Worm (Caenorhabditis elegans) whole organism, L4 larva: ENCODE data around the gene nspg-4.

ENCODE experiments used
- D1046.2 ChIP-seq: fragments of 200-800 bp; sonication (Bioruptor generic); IDR thresholded peaks from 2 replicates; pipeline ENCODE4 v1.3.6; 2022; ENCODE audit warnings: missing genetic modification characterization, missing compliant biosample characterization
- F10B5.3 ChIP-seq: sonication (generic microtip); optimal IDR thresholded peaks from 2 replicates; lab custom pipeline; 2016; ENCODE audit warnings: mild to moderate bottlenecking, missing genetic modification characterization, missing compliant biosample characterization
- F44E2.7 ChIP-seq: fragments of 200-800 bp; sonication (Bioruptor generic); IDR thresholded peaks from 2 replicates; pipeline ENCODE4 v2.1.2; 2022; ENCODE audit warnings: missing genetic modification characterization, missing compliant biosample characterization
- R02D3.7 ChIP-seq: fragments of 150-350 bp; sonication (generic microtip); optimal IDR thresholded peaks from 3 replicates; lab custom pipeline; 2014; ENCODE audit warnings: missing biosample characterization, missing genetic modification characterization
- T20F7.1 ChIP-seq: fragments of 200-800 bp; sonication (Bioruptor generic); optimal IDR thresholded peaks from 2 replicates; lab custom pipeline; 2018; ENCODE audit warnings: mild to moderate bottlenecking, missing genetic modification characterization, missing compliant biosample characterization
- Y105C5A.15 ChIP-seq: fragments of 200-800 bp; sonication (Bioruptor generic); IDR thresholded peaks from 2 replicates; pipeline ENCODE4 v1.3.6; 2022; ENCODE audit warnings: missing genetic modification characterization, missing compliant biosample characterization
- aha-1 ChIP-seq: fragments of 150-350 bp; peaks from one replicate; lab custom pipeline; 2014; ENCODE audit warnings: missing biosample characterization, missing genetic modification characterization
- ama-1 ChIP-seq: fragments of 150-350 bp; optimal IDR thresholded peaks from 2 replicates; lab custom pipeline; 2014; ENCODE audit warnings: inconsistent platforms, mixed read lengths
- attf-4 ChIP-seq: sonication (generic microtip); optimal IDR thresholded peaks from 3 replicates; lab custom pipeline; 2017; ENCODE audit warnings: missing biosample characterization, missing genetic modification characterization
- ceh-20 ChIP-seq: fragments of 200-800 bp; sonication (Bioruptor generic); IDR thresholded peaks from 2 replicates; pipeline ENCODE4 v1.3.6; 2022; ENCODE audit warnings: missing genetic modification reagents, missing genetic modification characterization, missing compliant biosample characterization
- ceh-32 ChIP-seq: sonication (generic microtip); optimal IDR thresholded peaks from 2 replicates; lab custom pipeline; 2016; ENCODE audit warnings: mild to moderate bottlenecking, missing genetic modification characterization, missing compliant biosample characterization; ENCODE audit not compliant: poor library complexity
- ceh-82 ChIP-seq: sonication (generic microtip); optimal IDR thresholded peaks from 2 replicates; lab custom pipeline; 2017; ENCODE audit warnings: missing biosample characterization, missing genetic modification characterization
- cey-2 ChIP-seq: sonication (generic microtip); optimal IDR thresholded peaks from 3 replicates; lab custom pipeline; 2017; ENCODE audit warnings: missing genetic modification characterization, mild to moderate bottlenecking, missing compliant biosample characterization, antibody characterized with exemption, borderline replicate concordance; ENCODE audit not compliant: insufficient read depth
- daf-16 ChIP-seq, 3 experiments: sonication (generic microtip); optimal IDR thresholded peaks; 2 replicates each; lab custom pipeline; 2016 to 2017; ENCODE audit warnings: missing genetic modification characterization in 3 of 3, missing genetic modification reagents in 3 of 3, mild to moderate bottlenecking in 2 of 3, missing compliant biosample characterization in 2 of 3, missing biosample characterization in 1 of 3, moderate library complexity in 1 of 3
- dmd-6 ChIP-seq: fragments of 200-800 bp; sonication (Bioruptor generic); IDR thresholded peaks from 2 replicates; pipeline ENCODE4 v1.3.6; 2022; ENCODE audit warnings: missing genetic modification reagents, missing genetic modification characterization, missing compliant biosample characterization
- dmd-9 ChIP-seq: fragments of 200-800 bp; sonication (Bioruptor generic); IDR thresholded peaks from 2 replicates; pipeline ENCODE4 v1.3.6; 2022; ENCODE audit warnings: missing genetic modification reagents, missing genetic modification characterization, missing compliant biosample characterization
- dve-1 ChIP-seq: sonication (generic microtip); optimal IDR thresholded peaks from 2 replicates; lab custom pipeline; 2017; ENCODE audit warnings: antibody characterized with exemption, mild to moderate bottlenecking, missing genetic modification characterization, missing compliant biosample characterization; ENCODE audit not compliant: insufficient read depth
- fkh-10 ChIP-seq: fragments of 150-350 bp; optimal IDR thresholded peaks from 2 replicates; lab custom pipeline; 2014; ENCODE audit warnings: missing biosample characterization, missing genetic modification reagents, missing genetic modification characterization
- fos-1 ChIP-seq: fragments of 150-350 bp; optimal IDR thresholded peaks from 2 replicates; lab custom pipeline; 2014; ENCODE audit warnings: missing biosample characterization, missing genetic modification characterization
- hlh-11 ChIP-seq: fragments of 200-800 bp; sonication (Bioruptor generic); optimal IDR thresholded peaks from 2 replicates; lab custom pipeline; 2018; ENCODE audit warnings: mild to moderate bottlenecking, missing genetic modification characterization, missing compliant biosample characterization
- jun-1 ChIP-seq: fragments of 150-350 bp; optimal IDR thresholded peaks from 2 replicates; lab custom pipeline; 2014; ENCODE audit warnings: missing biosample characterization, missing genetic modification reagents, missing genetic modification characterization
- lin-1 ChIP-seq: fragments of 200-800 bp; sonication (Bioruptor generic); IDR thresholded peaks from 2 replicates; pipeline ENCODE4 v1.3.6; 2022; ENCODE audit warnings: missing genetic modification reagents, missing genetic modification characterization, missing compliant biosample characterization
- lin-13 ChIP-seq: fragments of 150-350 bp; optimal IDR thresholded peaks from 2 replicates; lab custom pipeline; 2014; ENCODE audit warnings: missing biosample characterization, missing genetic modification reagents, missing genetic modification characterization
- lin-15B ChIP-seq: fragments of 150-350 bp; sonication (generic microtip); optimal IDR thresholded peaks from 3 replicates; lab custom pipeline; 2014; ENCODE audit warnings: missing biosample characterization, missing genetic modification characterization
- lin-29 ChIP-seq: fragments of 200-800 bp; sonication (Bioruptor generic); IDR thresholded peaks from 2 replicates; pipeline ENCODE4 v1.3.6; 2022; ENCODE audit warnings: missing genetic modification reagents, missing genetic modification characterization, missing compliant biosample characterization
- lsy-2 ChIP-seq, 2 experiments: fragments of 150-350 bp in 1 of 2; sonication (generic microtip) in 1 of 2; optimal IDR thresholded peaks; 2 replicates each; lab custom pipeline; 2014 to 2017; ENCODE audit warnings: missing biosample characterization in 2 of 2, missing genetic modification characterization in 2 of 2
- madf-5 ChIP-seq, 2 experiments: fragments of 200-800 bp; sonication (Bioruptor generic); IDR thresholded peaks; 2 replicates each; pipeline ENCODE4 v1.3.6; 2022; ENCODE audit warnings: missing compliant biosample characterization in 2 of 2, missing genetic modification characterization in 2 of 2
- mdt-29 ChIP-seq: fragments of 200-800 bp; sonication (Bioruptor generic); IDR thresholded peaks from 2 replicates; pipeline ENCODE4 v1.3.6; 2022; ENCODE audit warnings: missing genetic modification reagents, missing genetic modification characterization, missing compliant biosample characterization
- mxl-2 ChIP-seq: fragments of 200-800 bp; sonication (Bioruptor generic); conservative IDR thresholded peaks from 2 replicates; pipeline ENCODE4 v1.3.6; 2022; ENCODE audit warnings: missing genetic modification reagents, missing genetic modification characterization, missing compliant biosample characterization
- nhr-10 ChIP-seq: fragments of 150-350 bp; optimal IDR thresholded peaks from 2 replicates; lab custom pipeline; 2014; ENCODE audit warnings: missing biosample characterization, missing genetic modification characterization
- nhr-11 ChIP-seq: fragments of 150-350 bp; optimal IDR thresholded peaks from 2 replicates; lab custom pipeline; 2014; ENCODE audit warnings: missing biosample characterization, missing genetic modification characterization
- nhr-237 ChIP-seq: sonication (generic microtip); optimal IDR thresholded peaks from 2 replicates; lab custom pipeline; 2017; ENCODE audit warnings: missing biosample characterization, missing genetic modification characterization
- nhr-41 ChIP-seq: fragments of 200-800 bp; sonication (Bioruptor generic); IDR thresholded peaks from 2 replicates; pipeline ENCODE4 v1.3.6; 2022; ENCODE audit warnings: missing genetic modification reagents, missing genetic modification characterization, missing compliant biosample characterization
- nhr-48 ChIP-seq: sonication (generic microtip); optimal IDR thresholded peaks from 2 replicates; lab custom pipeline; 2016; ENCODE audit warnings: mild to moderate bottlenecking, missing genetic modification characterization, missing compliant biosample characterization
- nhr-6 ChIP-seq: fragments of 150-350 bp; optimal IDR thresholded peaks from 2 replicates; lab custom pipeline; 2014; ENCODE audit warnings: missing biosample characterization, missing genetic modification characterization
- nhr-77 ChIP-seq: fragments of 150-350 bp; optimal IDR thresholded peaks from 2 replicates; lab custom pipeline; 2014; ENCODE audit warnings: missing biosample characterization, missing genetic modification characterization
- pha-4 ChIP-seq, 2 experiments: fragments of 150-350 bp in 1 of 2; fragments of 200-800 bp in 1 of 2; sonication (Bioruptor generic) in 1 of 2; IDR thresholded peaks in 1 of 2; optimal IDR thresholded peaks in 1 of 2; 2 replicates each; pipeline versions ENCODE4 v1.3.6 to Lab custom; 2014 to 2022; ENCODE audit warnings: missing genetic modification characterization in 2 of 2, missing genetic modification reagents in 2 of 2, missing biosample characterization in 1 of 2, missing compliant biosample characterization in 1 of 2
- rbr-2 ChIP-seq: sonication (generic microtip); optimal IDR thresholded peaks from 2 replicates; lab custom pipeline; 2016; ENCODE audit warnings: missing genotype, missing genetic modification characterization, missing compliant biosample characterization
- sdz-12 ChIP-seq: fragments of 200-800 bp; sonication (Bioruptor generic); optimal IDR thresholded peaks from 2 replicates; lab custom pipeline; 2018; ENCODE audit warnings: mild to moderate bottlenecking, missing genetic modification characterization, missing compliant biosample characterization
- set-16 ChIP-seq: fragments of 200-800 bp; sonication (Bioruptor generic); IDR thresholded peaks from 2 replicates; pipeline ENCODE4 v1.3.6; 2022; ENCODE audit warnings: missing genetic modification reagents, missing genetic modification characterization, missing compliant biosample characterization
- skn-1 ChIP-seq: fragments of 150-350 bp; optimal IDR thresholded peaks from 2 replicates; lab custom pipeline; 2014; ENCODE audit warnings: missing biosample characterization, missing genetic modification characterization
- snpc-4 ChIP-seq: fragments of 150-350 bp; optimal IDR thresholded peaks from 2 replicates; lab custom pipeline; 2014; ENCODE audit warnings: missing biosample characterization, missing genetic modification characterization
- spr-1 ChIP-seq: sonication (generic microtip); optimal IDR thresholded peaks from 2 replicates; lab custom pipeline; 2016; ENCODE audit warnings: mild to moderate bottlenecking, missing genetic modification characterization, missing compliant biosample characterization
- tag-97 ChIP-seq: fragments of 200-800 bp; sonication (Bioruptor generic); IDR thresholded peaks from 2 replicates; pipeline ENCODE4 v1.3.6; 2022; ENCODE audit warnings: missing genetic modification characterization, missing compliant biosample characterization
- tra-1 ChIP-seq: fragments of 200-800 bp; sonication (Bioruptor generic); IDR thresholded peaks from 2 replicates; pipeline ENCODE4 v1.3.6; 2022; ENCODE audit warnings: missing genetic modification reagents, missing genetic modification characterization, missing compliant biosample characterization
- unc-62 ChIP-seq, 3 experiments: fragments of 150-350 bp in 1 of 3; sonication (generic microtip); optimal IDR thresholded peaks in 2 of 3; peaks in 1 of 3; 1 replicate in 1 of 3; 2 replicates in 2 of 3; lab custom pipeline; 2014 to 2017; ENCODE audit warnings: missing biosample characterization in 3 of 3, missing genetic modification characterization in 3 of 3, missing genetic modification reagents in 3 of 3, missing genotype in 1 of 3
- zag-1 ChIP-seq: fragments of 150-350 bp; optimal IDR thresholded peaks from 2 replicates; lab custom pipeline; 2014; ENCODE audit warnings: missing biosample characterization, missing genetic modification characterization

nspg-4 gene

DNA sequence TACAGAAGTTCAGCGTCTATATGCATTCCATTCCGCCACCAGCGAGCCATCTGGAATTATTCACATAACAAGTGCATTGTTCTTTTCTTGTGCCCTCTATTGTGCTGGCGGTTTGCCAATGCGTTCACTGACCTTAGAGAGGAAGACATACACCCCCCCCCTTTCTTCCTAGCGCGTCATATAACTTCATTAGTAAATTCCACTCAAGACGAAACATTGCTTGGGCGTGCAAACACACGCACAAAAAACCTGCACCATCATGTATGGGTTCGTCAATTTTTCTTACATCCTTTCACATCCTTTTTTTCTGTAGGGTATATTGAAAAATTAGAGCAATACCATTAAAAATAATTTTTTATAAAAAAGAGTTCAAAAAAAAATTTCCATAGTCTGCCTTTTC, 1.3 kb upstream of the nspg-4 start, which contains the start of gene ZK816.1:
Gene ZK816.1, plus strand, starts transcription at position 187 of the 400 bp plus-strand sequence.
- TF ChIP-seq nhr-41 (GFP tag; lab: Robert Waterston, UW), result no peak
- TF ChIP-seq set-16 (GFP tag; lab: Robert Waterston, UW), result no peak
- no peak for TF ChIP-seq attf-4 (tag; lab: Kevin White, UChicago)
- TF ChIP-seq lin-29 (GFP tag; lab: Robert Waterston, UW), result no peak
- no peak for TF ChIP-seq ceh-82 (tag; lab: Kevin White, UChicago)

DNA sequence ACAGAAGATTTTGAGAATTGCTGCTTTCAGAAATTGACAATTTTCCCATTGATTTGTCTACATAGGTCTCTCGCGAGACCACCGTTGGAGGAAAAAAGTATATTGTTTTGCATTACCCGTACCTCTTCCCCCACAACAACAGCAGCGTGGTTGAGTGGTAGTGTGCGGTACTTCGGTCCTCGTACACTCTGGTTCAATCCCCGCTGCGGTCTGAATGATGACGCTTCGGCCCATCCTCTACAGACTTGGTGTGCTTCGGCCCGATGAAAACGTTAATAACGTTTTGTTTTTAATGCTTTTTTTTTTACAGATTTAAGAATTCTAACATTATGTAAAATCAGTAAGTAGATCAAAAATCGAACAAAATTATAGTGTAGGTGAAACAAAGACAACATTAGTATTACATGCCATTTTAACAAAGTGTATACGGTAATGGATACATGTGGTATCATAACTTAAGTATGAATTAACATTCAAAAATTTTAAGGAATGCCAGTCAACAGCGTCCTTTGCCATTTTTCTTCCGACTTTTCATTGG, 2.2 kb downstream of the nspg-4 start, which contains the start of gene ZK816.3:
Gene ZK816.3, plus strand, starts transcription at position 488 of the 538 bp plus-strand sequence.
- TF ChIP-seq D1046.2 (GFP tag; lab: Robert Waterston, UW), result no peak
- peak; percentile 21 for TF ChIP-seq hlh-11
- 0 out of 2 replicates have a peak, but pooled peaks have one; percentile 57 for TF ChIP-seq Y105C5A.15 (GFP tag; lab: Robert Waterston, UW)
- no peak for TF ChIP-seq ceh-20
- TF ChIP-seq R02D3.7, result no peak
- TF ChIP-seq ama-1 (lab: Kevin White, UChicago), result no peak
- no peak for TF ChIP-seq nhr-237 (tag; lab: Kevin White, UChicago)
- TF ChIP-seq nhr-10 (tag; lab: Kevin White, UChicago), result no peak
- no peak for TF ChIP-seq snpc-4 (tag; lab: Kevin White, UChicago)
- no peak for TF ChIP-seq sdz-12 (GFP tag; lab: Kevin White, UChicago)
- TF ChIP-seq nhr-11 (tag; lab: Kevin White, UChicago), result no peak
- no peak for TF ChIP-seq skn-1 (tag; lab: Kevin White, UChicago)
- TF ChIP-seq ceh-82 (tag; lab: Kevin White, UChicago), result no peak
- no peak for TF ChIP-seq lin-13 (GFP tag; lab: Kevin White, UChicago)
- no peak for TF ChIP-seq lin-15B (tag; lab: Kevin White, UChicago)
- peak; percentile 80 for TF ChIP-seq pha-4 (GFP tag; IDR thresholded peaks at IDR 0.05; lab: Robert Waterston, UW)
- no peak for TF ChIP-seq pha-4 (tag; optimal IDR thresholded peaks at IDR 0.05; lab: Kevin White, UChicago)
- TF ChIP-seq aha-1 (tag; lab: Kevin White, UChicago), result peak; percentile 33
- no peak for TF ChIP-seq nhr-48 (tag; lab: Kevin White, UChicago)
- peak; percentile 45 for TF ChIP-seq rbr-2 (tag; lab: Kevin White, UChicago)
- no peak for TF ChIP-seq nhr-77 (tag; lab: Kevin White, UChicago)
- TF ChIP-seq dmd-6, result peak; percentile 41; the same call in 1 of the 2 replicates
- 0 out of 2 replicates have a peak, but pooled peaks have one; percentile 26 for TF ChIP-seq lin-1 (GFP tag; lab: Robert Waterston, UW)
- TF ChIP-seq jun-1 (tag; lab: Kevin White, UChicago), result no peak
- peak in 1 of 2 experiments; percentile 9 for TF ChIP-seq unc-62 (GFP tag; optimal IDR thresholded peaks at IDR 0.05 in 1 of 2; lab: Kevin White, UChicago)
- no peak for TF ChIP-seq unc-62 (tag; optimal IDR thresholded peaks at IDR 0.05; lab: Kevin White, UChicago)
- peak; percentile 45 for TF ChIP-seq dve-1
- no peak for TF ChIP-seq cey-2 (tag; lab: Kevin White, UChicago)
- TF ChIP-seq mxl-2 (GFP tag; lab: Robert Waterston, UW), result no peak
- no peak for TF ChIP-seq lsy-2 (tag; optimal IDR thresholded peaks at IDR 0.05; lab: Kevin White, UChicago)
- peak in 1 of 2 experiments; percentile 20 for TF ChIP-seq daf-16 (GFP tag; optimal IDR thresholded peaks at IDR 0.05; lab: Kevin White, UChicago)
- peak; percentile 51 for TF ChIP-seq daf-16 (tag; optimal IDR thresholded peaks at IDR 0.05; lab: Kevin White, UChicago)
- TF ChIP-seq F10B5.3 (tag; lab: Kevin White, UChicago), result no peak
- TF ChIP-seq nhr-6 (tag; lab: Kevin White, UChicago), result no peak
- 0 out of 4 replicates have a peak, but pooled peaks of 1 of the 2 experiments have one; percentile 15 for TF ChIP-seq madf-5 (GFP tag; IDR thresholded peaks at IDR 0.05; lab: Robert Waterston, UW)
- no peak for TF ChIP-seq dmd-9 (GFP tag; lab: Robert Waterston, UW)
- TF ChIP-seq lin-29 (GFP tag; lab: Robert Waterston, UW), result no peak
- no peak for TF ChIP-seq tag-97 (GFP tag; lab: Robert Waterston, UW)
- TF ChIP-seq mdt-29 (GFP tag; lab: Robert Waterston, UW), result no peak
- peak; percentile 54; the same call in 1 of the 2 replicates for TF ChIP-seq tra-1 (GFP tag; lab: Robert Waterston, UW)
- no peak for TF ChIP-seq fkh-10 (GFP tag; lab: Kevin White, UChicago)
- no peak for TF ChIP-seq F44E2.7
- no peak for TF ChIP-seq spr-1 (tag; lab: Kevin White, UChicago)
- TF ChIP-seq zag-1 (tag; lab: Kevin White, UChicago), result no peak
- TF ChIP-seq ceh-32 (tag; lab: Kevin White, UChicago), result no peak
- no peak for TF ChIP-seq T20F7.1 (GFP tag; lab: Kevin White, UChicago)
- TF ChIP-seq fos-1 (tag; lab: Kevin White, UChicago), result no peak
